Fruit fly (Drosophila melanogaster) whole organism, embryonic: ENCODE measurements around the gene CG33784.

Source experiments
- Asciz ChIP-seq: fragments of 200-800 bp; sonication (Bioruptor generic); optimal IDR thresholded peaks from 2 replicates; lab custom pipeline; 2017; ENCODE audit warnings: missing biosample characterization, mild to moderate bottlenecking, missing genetic modification characterization, missing genetic modification reagents
- B-H2 ChIP-seq: fragments of 200-800 bp; sonication (Bioruptor generic); optimal IDR thresholded peaks from 2 replicates; lab custom pipeline; 2018; ENCODE audit warnings: missing biosample characterization, mild to moderate bottlenecking, missing genetic modification characterization
- CG11696 ChIP-seq: fragments of 200-800 bp; sonication (Bioruptor generic); IDR thresholded peaks from 2 replicates; pipeline ENCODE4 v1.3.6; 2022; ENCODE audit warnings: missing biosample characterization, missing genetic modification characterization
- CG12219 ChIP-seq: fragments of 200-800 bp; sonication (Bioruptor generic); optimal IDR thresholded peaks from 3 replicates; lab custom pipeline; 2018; ENCODE audit warnings: missing biosample characterization, mild to moderate bottlenecking, missing genetic modification characterization
- CG12942 ChIP-seq: fragments of 200-800 bp; sonication (Bioruptor generic); optimal IDR thresholded peaks from 3 replicates; lab custom pipeline; 2016; ENCODE audit warnings: missing biosample characterization, missing genetic modification characterization
- CG13894 ChIP-seq: fragments of 200-800 bp; sonication (Bioruptor generic); optimal IDR thresholded peaks from 3 replicates; lab custom pipeline; 2018; ENCODE audit warnings: missing biosample characterization, mild to moderate bottlenecking, missing genetic modification characterization, moderate library complexity
- CG15514 ChIP-seq: fragments of 200-800 bp; sonication (Bioruptor generic); optimal IDR thresholded peaks from 3 replicates; lab custom pipeline; 2017; ENCODE audit warnings: missing biosample characterization, missing genetic modification characterization, mild to moderate bottlenecking, moderate library complexity, missing genetic modification reagents
- CG1603 ChIP-seq: fragments of 200-800 bp; sonication (Bioruptor generic); optimal IDR thresholded peaks from 2 replicates; lab custom pipeline; 2019; ENCODE audit warnings: missing biosample characterization, mild to moderate bottlenecking, missing genetic modification characterization, moderate library complexity
- CG17359 ChIP-seq: fragments of 200-800 bp; sonication (Bioruptor generic); optimal IDR thresholded peaks from 3 replicates; lab custom pipeline; 2018; ENCODE audit warnings: missing biosample characterization, mild to moderate bottlenecking, missing genetic modification characterization, moderate library complexity
- CG17385 ChIP-seq: fragments of 200-800 bp; sonication (Bioruptor generic); optimal IDR thresholded peaks from 3 replicates; lab custom pipeline; 2018; ENCODE audit warnings: missing biosample characterization, mild to moderate bottlenecking, missing genetic modification characterization
- CG18764 ChIP-seq: fragments of 200-800 bp; sonication (Bioruptor generic); optimal IDR thresholded peaks from 3 replicates; lab custom pipeline; 2016; ENCODE audit warnings: missing biosample characterization, missing genetic modification characterization
- CG2199 ChIP-seq: fragments of 200-800 bp; sonication (Bioruptor generic); IDR thresholded peaks from 3 replicates; pipeline ENCODE4 v1.3.6; 2022; ENCODE audit warnings: missing biosample characterization, missing genetic modification characterization
- CG31224 ChIP-seq: fragments of 200-800 bp; sonication (Bioruptor generic); IDR thresholded peaks from 2 replicates; pipeline ENCODE4 v1.3.6; 2022; ENCODE audit warnings: missing biosample characterization, missing genetic modification characterization
- CG7271 ChIP-seq: fragments of 200-800 bp; sonication (Bioruptor generic); optimal IDR thresholded peaks from 2 replicates; lab custom pipeline; 2018; ENCODE audit warnings: missing biosample characterization, mild to moderate bottlenecking, missing genetic modification characterization, moderate library complexity
- CG7839 ChIP-seq: fragments of 200-800 bp; sonication (Bioruptor generic); optimal IDR thresholded peaks from 3 replicates; lab custom pipeline; 2018; ENCODE audit warnings: missing biosample characterization, mild to moderate bottlenecking, missing genetic modification characterization, moderate library complexity
- CG7987 ChIP-seq: fragments of 200-800 bp; sonication (Bioruptor generic); optimal IDR thresholded peaks from 2 replicates; lab custom pipeline; 2018; ENCODE audit warnings: missing biosample characterization, mild to moderate bottlenecking, missing genetic modification characterization, moderate library complexity
- CG8944 ChIP-seq: fragments of 200-800 bp; sonication (Bioruptor generic); optimal IDR thresholded peaks from 3 replicates; lab custom pipeline; 2016; ENCODE audit warnings: missing biosample characterization, missing genetic modification characterization
- CTCF ChIP-seq: fragments of 200-800 bp; sonication (Bioruptor generic); optimal IDR thresholded peaks from 2 replicates; lab custom pipeline; 2017; ENCODE audit warnings: missing biosample characterization, mild to moderate bottlenecking, missing genetic modification characterization, moderate library complexity
- Ets65A ChIP-seq: fragments of 200-800 bp; sonication (Bioruptor generic); peaks from one replicate; lab custom pipeline; 2016; ENCODE audit warnings: missing biosample characterization, missing genetic modification characterization
- Fer1 ChIP-seq: fragments of 200-800 bp; sonication (Bioruptor generic); optimal IDR thresholded peaks from 2 replicates; lab custom pipeline; 2017; ENCODE audit warnings: missing biosample characterization, mild to moderate bottlenecking, missing genetic modification characterization
- Fer3 ChIP-seq: fragments of 200-800 bp; sonication (Bioruptor generic); optimal IDR thresholded peaks from 2 replicates; lab custom pipeline; 2018; ENCODE audit warnings: missing biosample characterization, mild to moderate bottlenecking, missing genetic modification characterization, moderate library complexity
- Hmr ChIP-seq: fragments of 200-800 bp; sonication (Bioruptor generic); optimal IDR thresholded peaks from 3 replicates; lab custom pipeline; 2017; ENCODE audit warnings: mild to moderate bottlenecking, missing biosample characterization, missing genetic modification reagents, missing genetic modification characterization
- Lim3 ChIP-seq: fragments of 200-800 bp; sonication (Bioruptor generic); IDR thresholded peaks from 2 replicates; pipeline ENCODE4 v1.3.6; 2022; ENCODE audit warnings: missing biosample characterization, missing genetic modification characterization
- MTF-1 ChIP-seq: fragments of 200-800 bp; sonication (Bioruptor generic); optimal IDR thresholded peaks from 2 replicates; lab custom pipeline; 2018; ENCODE audit warnings: missing biosample characterization, mild to moderate bottlenecking, missing genetic modification characterization, borderline replicate concordance
- Med ChIP-seq: fragments of 200-800 bp; sonication (Bioruptor generic); peaks from one replicate; lab custom pipeline; 2016; ENCODE audit warnings: missing biosample characterization, missing genetic modification characterization, mild to moderate bottlenecking, inconsistent platforms, moderate library complexity
- Meics ChIP-seq: fragments of 200-800 bp; sonication (Bioruptor generic); optimal IDR thresholded peaks from 2 replicates; lab custom pipeline; 2017; ENCODE audit warnings: missing biosample characterization, mild to moderate bottlenecking, missing genetic modification characterization
- Myb ChIP-seq: fragments of 200-800 bp; sonication (Bioruptor generic); optimal IDR thresholded peaks from 2 replicates; lab custom pipeline; 2016; ENCODE audit warnings: missing biosample characterization, missing genetic modification characterization
- NC2α ChIP-seq: fragments of 200-800 bp; sonication (Bioruptor generic); optimal IDR thresholded peaks from 2 replicates; lab custom pipeline; 2016; ENCODE audit warnings: missing biosample characterization, missing genetic modification characterization
- NfI ChIP-seq: fragments of 200-800 bp; sonication (Bioruptor generic); optimal IDR thresholded peaks from 3 replicates; lab custom pipeline; 2018; ENCODE audit warnings: missing biosample characterization, mild to moderate bottlenecking, missing genetic modification characterization, moderate library complexity
- Rfx ChIP-seq: fragments of 200-800 bp; sonication (Bioruptor generic); IDR thresholded peaks from 2 replicates; pipeline ENCODE4 v1.3.6; 2022; ENCODE audit warnings: missing biosample characterization, missing genetic modification characterization
- Vsx1 ChIP-seq: fragments of 200-800 bp; sonication (Bioruptor generic); optimal IDR thresholded peaks from 2 replicates; lab custom pipeline; 2017; ENCODE audit warnings: missing biosample characterization, mild to moderate bottlenecking, missing genetic modification characterization, missing genetic modification reagents
- ap ChIP-seq: fragments of 200-800 bp; sonication (Bioruptor generic); IDR thresholded peaks from 2 replicates; pipeline ENCODE4 v1.3.6; 2022; ENCODE audit warnings: missing biosample characterization, missing genetic modification characterization
- chm ChIP-seq: fragments of 200-800 bp; sonication (Bioruptor generic); IDR thresholded peaks from 2 replicates; pipeline ENCODE4 v1.3.6; 2022; ENCODE audit warnings: missing biosample characterization, missing genetic modification characterization
- ci ChIP-seq: fragments of 200-800 bp; sonication (Bioruptor generic); IDR thresholded peaks from 3 replicates; pipeline ENCODE4 v1.3.6; 2022; ENCODE audit warnings: missing biosample characterization, missing genetic modification characterization
- fd102C ChIP-seq: fragments of 200-800 bp; sonication (Bioruptor generic); optimal IDR thresholded peaks from 2 replicates; lab custom pipeline; 2018; ENCODE audit warnings: missing biosample characterization, mild to moderate bottlenecking, missing genetic modification characterization, moderate library complexity
- fu2 ChIP-seq: fragments of 200-800 bp; sonication (Bioruptor generic); optimal IDR thresholded peaks from 2 replicates; lab custom pipeline; 2016; ENCODE audit warnings: missing biosample characterization, missing genetic modification characterization
- grn ChIP-seq: fragments of 200-800 bp; sonication (Bioruptor generic); optimal IDR thresholded peaks from 3 replicates; lab custom pipeline; 2017; ENCODE audit warnings: missing biosample characterization, missing genetic modification characterization
- gsb ChIP-seq: fragments of 200-800 bp; sonication (Bioruptor generic); IDR thresholded peaks from 2 replicates; pipeline ENCODE4 v1.3.6; 2022; ENCODE audit warnings: missing biosample characterization, missing genetic modification characterization
- hkb ChIP-seq, 2 experiments: fragments of 200-800 bp in 1 of 2; fragments of >200 bp in 1 of 2; sonication (Bioruptor generic) in 1 of 2; IDR thresholded peaks in 1 of 2; optimal IDR thresholded peaks in 1 of 2; 2 replicates each; pipeline versions ENCODE4 v1.3.6 to Lab custom; 2017 to 2022; ENCODE audit warnings: missing biosample characterization in 1 of 2, missing genetic modification characterization in 1 of 2
- jigr1 ChIP-seq: fragments of 200-800 bp; sonication (Bioruptor generic); IDR thresholded peaks from 3 replicates; pipeline ENCODE4 v1.3.6; 2022; ENCODE audit warnings: missing biosample characterization, missing genetic modification characterization
- lab ChIP-seq: fragments of 200-800 bp; sonication (Bioruptor generic); optimal IDR thresholded peaks from 3 replicates; lab custom pipeline; 2017; ENCODE audit warnings: missing biosample characterization, missing genetic modification characterization, mild to moderate bottlenecking, moderate library complexity, missing genetic modification reagents
- mirr ChIP-seq: fragments of 200-800 bp; sonication (Bioruptor generic); optimal IDR thresholded peaks from 3 replicates; lab custom pipeline; 2018; ENCODE audit warnings: missing biosample characterization, mild to moderate bottlenecking, missing genetic modification characterization
- otp ChIP-seq: fragments of 200-800 bp; sonication (Bioruptor generic); IDR thresholded peaks from 3 replicates; pipeline ENCODE4, ENCODE4 v1.3.6; 2022; ENCODE audit warnings: missing biosample characterization, missing genetic modification characterization
- ssp ChIP-seq: fragments of 200-800 bp; sonication (Bioruptor generic); IDR thresholded peaks from 2 replicates; pipeline ENCODE4 v1.3.6; 2022; ENCODE audit warnings: missing biosample characterization, missing genetic modification characterization
- stwl ChIP-seq: fragments of 200-800 bp; sonication (Bioruptor generic); optimal IDR thresholded peaks from 3 replicates; lab custom pipeline; 2018; ENCODE audit warnings: missing biosample characterization, mild to moderate bottlenecking, missing genetic modification characterization, moderate library complexity
- tio ChIP-seq: fragments of 200-800 bp; sonication (Bioruptor generic); optimal IDR thresholded peaks from 2 replicates; lab custom pipeline; 2017; ENCODE audit warnings: missing biosample characterization, missing genetic modification characterization, inconsistent platforms
- ttk ChIP-seq: fragments of 200-800 bp; sonication (Bioruptor generic); IDR thresholded peaks from 2 replicates; pipeline ENCODE4 v2.1.2; 2022; ENCODE audit warnings: missing biosample characterization, missing genetic modification characterization
- unpg ChIP-seq: fragments of 200-800 bp; sonication (Bioruptor generic); optimal IDR thresholded peaks from 3 replicates; lab custom pipeline; 2018; ENCODE audit warnings: missing biosample characterization, mild to moderate bottlenecking, missing genetic modification characterization, moderate library complexity
- zen ChIP-seq: fragments of 200-800 bp; sonication (Bioruptor generic); optimal IDR thresholded peaks from 3 replicates; lab custom pipeline; 2018; ENCODE audit warnings: missing biosample characterization, mild to moderate bottlenecking, missing genetic modification characterization, moderate library complexity
- zfh2 ChIP-seq: fragments of 200-800 bp; sonication (Bioruptor generic); optimal IDR thresholded peaks from 2 replicates; lab custom pipeline; 2016; ENCODE audit warnings: missing biosample characterization, missing genetic modification characterization

CG33784 gene

dm6 chr3R:10053559-10053958 is 14.1 kb upstream of the CG33784 start (continued):
- TF ChIP-seq Fer3 (peak; percentile 13), NC2α (GFP tag; lab: Kevin White, UChicago) (no peak), gsb (GFP tag; lab: Robert Waterston, UW) (no peak), Med (peak; percentile 76), Ets65A (GFP tag; lab: Kevin White, UChicago) (peak; percentile 8), CG2199 (GFP tag; lab: Robert Waterston, UW) (0 out of 3 replicates have a peak, but pooled peaks have one; percentile 61), Vsx1 (peak; percentile 53), CG8944 (GFP tag; lab: Kevin White, UChicago) (no peak), CG7271 (tag; lab: Kevin White, UChicago) (peak; percentile 19), Fer1 (GFP tag; lab: Kevin White, UChicago) (peak; percentile 26), ap (no peak), MTF-1 (GFP tag; lab: Kevin White, UChicago) (peak; percentile 8), hkb (optimal IDR thresholded peaks at IDR 0.05; lab: Kevin White, UChicago) (no peak), hkb (GFP tag; IDR thresholded peaks at IDR 0.05; lab: Robert Waterston, UW) (no peak; the same call in 1 of the 2 replicates), CG13894 (tag; lab: Kevin White, UChicago) (no peak), CG7987 (peak; percentile 0), CG7839 (peak; percentile 21), CG31224 (GFP tag; lab: Robert Waterston, UW) (no peak), ttk (GFP tag; lab: Robert Waterston, UW) (0 out of 2 replicates have a peak, but pooled peaks have one; percentile 24), unpg (peak; percentile 33), chm (GFP tag; lab: Robert Waterston, UW) (peak; percentile 20; the same call in 1 of the 2 replicates), Hmr (GFP tag; lab: Kevin White, UChicago) (peak; percentile 7), CG18764 (GFP tag; lab: Kevin White, UChicago) (no peak), CG12219 (GFP tag; lab: Kevin White, UChicago) (peak; percentile 45), lab (peak; percentile 56), CG17359 (tag; lab: Kevin White, UChicago) (peak; percentile 6), zfh2 (GFP tag; lab: Kevin White, UChicago) (no peak), Lim3 (GFP tag; lab: Robert Waterston, UW) (no peak), stwl (peak; percentile 29), otp (GFP tag; lab: Robert Waterston, UW) (no peak), Rfx (GFP tag; lab: Robert Waterston, UW) (0 out of 2 replicates have a peak, but pooled peaks have one; percentile 5), NfI (GFP tag; lab: Kevin White, UChicago) (peak; percentile 45), grn (GFP tag; lab: Kevin White, UChicago) (peak; percentile 13), CTCF (peak; percentile 0), CG12942 (GFP tag; lab: Kevin White, UChicago) (no peak), zen (tag; lab: Kevin White, UChicago) (peak; percentile 17), CG15514 (peak; percentile 21), Asciz (GFP tag; lab: Kevin White, UChicago) (peak; percentile 32), CG17385 (GFP tag; lab: Kevin White, UChicago) (peak; percentile 18), fd102C (no peak), B-H2 (GFP tag; lab: Kevin White, UChicago) (no peak), Meics (GFP tag; lab: Kevin White, UChicago) (peak; percentile 44), ci (GFP tag; lab: Robert Waterston, UW) (0 out of 3 replicates have a peak, but pooled peaks have one; percentile 32), Myb (GFP tag; lab: Kevin White, UChicago) (peak; percentile 42), fu2 (no peak), jigr1 (GFP tag; lab: Robert Waterston, UW) (no peak), mirr (GFP tag; lab: Kevin White, UChicago) (peak; percentile 4), ssp (GFP tag; lab: Robert Waterston, UW) (peak; percentile 59), CG11696 (no peak), tio (GFP tag; lab: Kevin White, UChicago) (no peak), CG1603 (tag; lab: Kevin White, UChicago) (peak; percentile 34)
